Worm (Caenorhabditis elegans): ENCODE measurements around the gene miz-1.
A peak's percentile ranks its signal among the peaks of the same experiment; 100 is the strongest.

miz-1 gene

DNA sequence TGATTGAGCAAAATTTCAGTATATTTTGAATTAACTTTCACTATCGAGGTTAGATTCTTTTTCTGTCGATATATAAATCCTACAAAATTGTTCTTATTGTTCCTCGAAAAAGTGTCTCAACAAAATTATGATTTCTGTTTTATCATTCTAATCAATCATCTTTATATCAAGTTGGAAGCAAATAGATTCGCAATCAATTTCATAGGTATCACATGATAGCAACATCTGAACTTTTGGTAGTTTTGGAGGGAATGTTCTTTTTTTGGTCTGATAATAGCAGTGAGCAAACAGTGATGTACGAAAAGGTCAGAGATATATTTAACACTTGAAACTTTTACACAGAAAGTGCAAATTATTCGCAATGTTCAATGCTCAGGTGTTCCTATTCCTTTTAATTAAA, 1.4 kb upstream of the miz-1 start (continued):
- peak; percentile 7 for TF ChIP-seq skn-1 (tag; optimal IDR thresholded peaks at IDR 0.05)
- TF ChIP-seq mdl-1 (tag; optimal IDR thresholded peaks at IDR 0.05) = no peak
- TF ChIP-seq ceh-16 (tag; optimal IDR thresholded peaks at IDR 0.05) = no peak
- no peak for TF ChIP-seq egl-27 (tag; optimal IDR thresholded peaks at IDR 0.05)
- TF ChIP-seq daf-12 (tag; optimal IDR thresholded peaks at IDR 0.05) = no peak
- TF ChIP-seq elt-3 (tag; optimal IDR thresholded peaks at IDR 0.05) = no peak
- no peak for TF ChIP-seq nhr-43 (tag; optimal IDR thresholded peaks at IDR 0.05; ENCODE audit: poor library complexity, severe bottlenecking)

DNA sequence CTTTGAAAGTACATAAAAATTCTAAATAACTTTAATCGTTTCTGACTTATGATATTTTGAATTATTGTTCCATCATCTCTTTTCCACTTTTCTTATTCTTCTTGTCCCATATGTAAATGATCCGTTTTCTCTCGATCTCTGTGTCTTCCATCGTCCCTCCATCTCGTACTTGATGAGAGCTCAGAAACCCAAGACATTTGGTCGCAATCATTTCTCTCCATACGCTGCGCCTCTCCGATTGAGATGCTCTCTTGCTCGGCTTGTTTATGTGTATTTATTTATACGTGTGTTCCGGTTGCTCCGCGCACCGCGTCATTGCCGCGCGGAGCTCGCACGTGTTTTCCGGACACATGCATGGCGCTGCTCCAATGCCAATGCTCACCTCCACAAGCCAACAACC, 811 bp upstream of the miz-1 start:
- TF ChIP-seq ztf-4 (tag; optimal IDR thresholded peaks at IDR 0.05) = no peak
- TF ChIP-seq R02D3.7 (tag; optimal IDR thresholded peaks at IDR 0.05) = no peak
- no peak for TF ChIP-seq nhr-25 (tag; optimal IDR thresholded peaks at IDR 0.05)
- TF ChIP-seq fkh-2 (tag; optimal IDR thresholded peaks at IDR 0.05) = no peak
- TF ChIP-seq pha-4 (tag; optimal IDR thresholded peaks at IDR 0.05) = peak; percentile 5

DNA sequence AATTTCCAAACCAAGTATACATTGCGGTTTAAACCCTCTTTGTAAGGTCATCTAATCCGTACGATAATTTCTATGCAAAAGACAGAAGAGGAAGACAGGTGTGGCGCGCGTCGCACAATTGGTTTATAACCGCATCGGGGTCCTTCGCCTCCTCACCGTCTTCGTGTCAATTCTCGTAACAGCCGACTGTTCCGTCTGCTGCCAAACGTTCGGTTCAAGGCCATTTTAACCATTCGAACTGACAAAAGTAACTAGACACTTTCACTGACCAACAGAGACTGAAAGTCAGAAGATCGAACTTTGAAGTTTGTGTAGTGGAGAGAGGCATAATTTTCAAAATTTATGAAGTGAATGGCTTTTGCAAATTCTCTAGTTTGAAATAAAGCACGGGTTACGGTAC, 3.8 kb downstream of the miz-1 start:
- TF ChIP-seq unc-62 (GFP tag; optimal IDR thresholded peaks at IDR 0.05) (no peak), nhr-25 (tag; optimal IDR thresholded peaks at IDR 0.05) (peak; percentile 78)

DNA sequence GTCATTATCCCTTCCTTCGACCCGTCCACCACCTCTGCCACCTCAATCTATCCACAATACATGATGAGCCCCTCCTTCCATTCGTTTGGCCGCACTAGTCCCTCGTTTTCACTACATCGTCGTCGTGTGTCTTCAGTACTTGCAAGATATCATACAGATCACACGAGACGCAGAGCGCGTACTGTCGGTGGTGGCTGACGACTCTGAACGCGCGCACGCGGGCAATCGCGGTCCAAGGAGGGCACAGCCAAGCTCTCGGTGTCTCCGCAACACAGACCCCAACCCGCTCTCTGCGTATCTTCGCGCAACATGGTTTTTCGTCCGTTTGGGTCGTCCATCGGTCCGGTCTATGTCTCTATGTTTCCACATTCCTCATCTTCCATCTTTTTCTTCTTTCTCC, 4.8 kb downstream of the miz-1 start:
- TF ChIP-seq R02D3.7 (tag; optimal IDR thresholded peaks at IDR 0.05) (no peak), nhr-23 (tag; optimal IDR thresholded peaks at IDR 0.05) (peak; percentile 9), lin-39 (tag; optimal IDR thresholded peaks at IDR 0.05) (peak; percentile 23), nfya-1 (tag; optimal IDR thresholded peaks at IDR 0.05; ENCODE audit: insufficient read depth) (peak; percentile 18), lsy-12 (tag; optimal IDR thresholded peaks at IDR 0.05) (no peak), hmg-11 (tag; optimal IDR thresholded peaks at IDR 0.05) (peak; percentile 70)

DNA sequence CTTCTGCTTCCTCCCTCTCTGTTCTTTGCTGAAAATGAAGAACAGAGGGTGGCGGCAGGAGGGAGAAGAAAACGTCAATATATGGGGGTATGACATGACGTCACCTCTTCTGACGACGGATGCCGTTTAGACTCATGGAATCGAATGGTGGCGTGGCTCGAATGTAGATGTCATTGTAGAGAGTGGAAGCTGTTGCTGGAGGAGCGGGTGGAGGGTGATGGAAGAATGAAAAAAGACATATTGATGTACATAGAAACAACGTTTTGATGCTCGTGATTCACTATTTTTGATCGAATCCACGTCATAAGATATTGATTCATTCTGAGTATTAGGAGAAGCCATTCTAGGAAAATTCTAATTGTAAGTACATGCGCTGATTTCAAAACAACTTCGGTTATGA, 6.8 kb downstream of the miz-1 start:
- TF ChIP-seq egl-5 (tag; optimal IDR thresholded peaks at IDR 0.05) (no peak), nfya-1 (tag; optimal IDR thresholded peaks at IDR 0.05; ENCODE audit: insufficient read depth) (peak; percentile 22), lin-39 (tag; optimal IDR thresholded peaks at IDR 0.05) (peak; percentile 11)

DNA sequence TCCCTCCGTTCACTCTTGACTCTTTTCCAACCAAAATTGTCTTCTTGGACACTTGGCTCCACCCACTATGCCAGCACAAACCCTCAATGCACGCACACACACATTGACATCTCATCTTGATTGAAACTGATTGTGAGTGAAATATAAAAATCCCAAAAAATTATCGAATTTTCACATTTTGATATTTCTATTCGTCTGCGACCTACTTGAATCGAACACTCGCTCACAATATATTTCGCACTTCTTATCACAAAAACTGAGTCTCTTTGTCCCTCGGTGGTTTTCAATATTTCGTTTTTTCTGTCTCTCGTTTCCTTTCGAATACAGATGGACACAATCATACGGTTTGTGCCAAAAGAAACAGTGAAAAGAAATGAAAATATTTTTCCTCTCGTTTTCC, 7.9 kb downstream of the miz-1 start:
- TF ChIP-seq elt-1 (tag; optimal IDR thresholded peaks at IDR 0.05) = no peak
- no peak for TF ChIP-seq ztf-4 (tag; optimal IDR thresholded peaks at IDR 0.05)
- peak; percentile 2 for TF ChIP-seq pqm-1 (tag; optimal IDR thresholded peaks at IDR 0.05)
- TF ChIP-seq lsy-12 (tag; optimal IDR thresholded peaks at IDR 0.05) = no peak
- peak; percentile 10 for TF ChIP-seq nfya-1 (tag; optimal IDR thresholded peaks at IDR 0.05; ENCODE audit: insufficient read depth)
- no peak for TF ChIP-seq zag-1 (tag; optimal IDR thresholded peaks at IDR 0.05)
- TF ChIP-seq nhr-28 (tag; optimal IDR thresholded peaks at IDR 0.05) = no peak
- no peak for TF ChIP-seq lin-15B (tag; optimal IDR thresholded peaks at IDR 0.05)
- no peak for TF ChIP-seq ceh-82 (tag; optimal IDR thresholded peaks at IDR 0.05)
- no peak for TF ChIP-seq ceh-9 (tag; optimal IDR thresholded peaks at IDR 0.05)
- peak; percentile 69 for TF ChIP-seq elt-2 (tag; optimal IDR thresholded peaks at IDR 0.05)
- TF ChIP-seq skn-1 (tag; optimal IDR thresholded peaks at IDR 0.05) = no peak
- TF ChIP-seq nhr-12 (tag; optimal IDR thresholded peaks at IDR 0.05) = no peak
- no peak for TF ChIP-seq snpc-4 (tag; optimal IDR thresholded peaks at IDR 0.05)

DNA sequence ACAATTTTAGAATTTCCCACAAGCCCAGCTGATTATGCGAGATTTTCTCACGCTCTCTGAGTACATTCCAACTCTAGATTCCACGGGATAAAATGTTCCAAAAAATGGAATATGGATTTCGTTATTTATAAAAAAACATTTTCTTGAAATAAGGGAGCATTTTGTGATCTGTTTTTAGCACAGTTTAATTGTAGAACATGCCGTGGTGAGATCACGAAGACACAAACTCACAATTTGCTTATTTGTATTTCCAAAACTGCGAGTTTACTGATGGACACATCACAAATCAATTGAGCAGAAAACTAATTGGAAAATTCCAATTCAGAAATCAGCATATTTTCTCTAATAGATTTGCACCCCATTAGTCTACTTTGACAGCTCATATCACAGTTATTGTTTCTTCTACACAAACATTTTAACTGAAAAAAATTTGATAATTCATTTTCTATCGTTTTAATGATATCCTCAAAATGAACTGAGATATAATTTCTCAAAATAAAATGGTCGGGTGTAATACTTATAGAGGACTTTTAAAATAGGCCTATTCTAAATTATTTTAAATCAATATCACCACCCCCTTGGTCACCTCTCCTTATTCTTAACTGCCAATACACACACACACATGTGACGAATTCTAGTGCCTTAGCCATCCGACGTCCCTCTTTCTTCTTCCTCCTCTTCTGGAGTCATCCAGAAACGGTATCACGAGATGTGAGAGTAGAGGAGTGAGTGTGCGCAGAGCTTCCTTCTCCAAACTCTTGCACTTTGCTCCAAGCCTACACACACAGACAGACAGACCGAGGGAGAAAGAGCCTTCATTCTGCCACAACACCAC, 8.9 kb downstream of the miz-1 start:
- TF ChIP-seq egl-27 (tag; optimal IDR thresholded peaks at IDR 0.05) (no peak), nfya-1 (tag; optimal IDR thresholded peaks at IDR 0.05; ENCODE audit: insufficient read depth) (peak; percentile 5)
